Worm (Caenorhabditis elegans) whole organism, young adult: ENCODE results near the gene math-14.

ENCODE experiments used
- K11D2.4 ChIP-seq: fragments of 200-800 bp; sonication (Bioruptor generic); IDR thresholded peaks from 2 replicates; pipeline ENCODE4 v1.3.6; 2022; ENCODE audit warnings: missing genetic modification reagents, missing genetic modification characterization, missing compliant biosample characterization
- K12H6.12 ChIP-seq: fragments of 200-800 bp; sonication (Bioruptor generic); optimal IDR thresholded peaks from 2 replicates; lab custom pipeline; 2018; ENCODE audit warnings: mild to moderate bottlenecking, missing genetic modification characterization, missing compliant biosample characterization
- ama-1 ChIP-seq, 3 experiments: fragments of 150-350 bp in 1 of 3; sonication (generic microtip) in 2 of 3; optimal IDR thresholded peaks; 2 replicates each; lab custom pipeline; 2014 to 2018; ENCODE audit warnings: missing biosample characterization in 2 of 3, missing genetic modification characterization in 2 of 3, missing genetic modification reagents in 2 of 3
- attf-3 ChIP-seq: fragments of 200-800 bp; sonication (Bioruptor generic); conservative IDR thresholded peaks from 2 replicates; pipeline ENCODE4 v1.3.6; 2022; ENCODE audit warnings: missing genetic modification reagents, missing genetic modification characterization, missing compliant biosample characterization
- cebp-1 ChIP-seq, 2 experiments: fragments of 200-800 bp in 1 of 2; sonication (Bioruptor generic) in 1 of 2; sonication (generic microtip) in 1 of 2; IDR thresholded peaks in 1 of 2; optimal IDR thresholded peaks in 1 of 2; 2 replicates each; pipeline versions ENCODE4 v1.3.6 to Lab custom; 2017 to 2022; ENCODE audit warnings: missing compliant biosample characterization in 2 of 2, missing genetic modification characterization in 2 of 2, mild to moderate bottlenecking in 1 of 2, missing genetic modification reagents in 1 of 2, moderate library complexity in 1 of 2
- egl-44 ChIP-seq: fragments of 200-800 bp; sonication (Bioruptor generic); IDR thresholded peaks from 2 replicates; pipeline ENCODE4 v1.3.6; 2022; ENCODE audit warnings: missing genetic modification reagents, missing genetic modification characterization, missing compliant biosample characterization
- hmg-20 ChIP-seq: fragments of 200-800 bp; sonication (Bioruptor generic); IDR thresholded peaks from 2 replicates; pipeline ENCODE4 v1.3.6; 2022; ENCODE audit warnings: missing genetic modification reagents, missing genetic modification characterization, missing compliant biosample characterization
- mcd-1 ChIP-seq: fragments of 200-800 bp; sonication (Bioruptor generic); IDR thresholded peaks from 2 replicates; pipeline ENCODE4 v1.3.6; 2022; ENCODE audit warnings: missing genetic modification reagents, missing genetic modification characterization, missing compliant biosample characterization
- mel-28 ChIP-seq: sonication (generic microtip); optimal IDR thresholded peaks from 2 replicates; lab custom pipeline; 2016; ENCODE audit warnings: borderline replicate concordance, mild to moderate bottlenecking, missing genetic modification characterization, missing compliant biosample characterization
- rpc-1 ChIP-seq, 2 experiments: fragments of 150-350 bp in 1 of 2; sonication (generic microtip) in 1 of 2; optimal IDR thresholded peaks; 2 replicates each; lab custom pipeline; 2014 to 2018; ENCODE audit warnings: missing biosample characterization in 1 of 2, missing genetic modification characterization in 1 of 2, missing genetic modification reagents in 1 of 2, missing genotype in 1 of 2
- sdz-38 ChIP-seq: sonication (generic microtip); optimal IDR thresholded peaks from 2 replicates; lab custom pipeline; 2016; ENCODE audit warnings: missing genotype, missing genetic modification characterization, missing compliant biosample characterization
- unc-130 ChIP-seq: sonication (generic microtip); optimal IDR thresholded peaks from 2 replicates; lab custom pipeline; 2016; ENCODE audit warnings: missing genetic modification reagents, missing genetic modification characterization, missing compliant biosample characterization
- zfh-2 ChIP-seq: fragments of 200-800 bp; sonication (Bioruptor generic); conservative IDR thresholded peaks from 2 replicates; pipeline ENCODE4 v1.3.6; 2022; ENCODE audit warnings: missing genetic modification reagents, missing genetic modification characterization, missing compliant biosample characterization
- ztf-28 ChIP-seq: fragments of 200-800 bp; sonication (Bioruptor generic); IDR thresholded peaks from 2 replicates; pipeline ENCODE4 v1.3.6; 2022; ENCODE audit warnings: missing genetic modification reagents, missing genetic modification characterization, missing compliant biosample characterization

DNA sequence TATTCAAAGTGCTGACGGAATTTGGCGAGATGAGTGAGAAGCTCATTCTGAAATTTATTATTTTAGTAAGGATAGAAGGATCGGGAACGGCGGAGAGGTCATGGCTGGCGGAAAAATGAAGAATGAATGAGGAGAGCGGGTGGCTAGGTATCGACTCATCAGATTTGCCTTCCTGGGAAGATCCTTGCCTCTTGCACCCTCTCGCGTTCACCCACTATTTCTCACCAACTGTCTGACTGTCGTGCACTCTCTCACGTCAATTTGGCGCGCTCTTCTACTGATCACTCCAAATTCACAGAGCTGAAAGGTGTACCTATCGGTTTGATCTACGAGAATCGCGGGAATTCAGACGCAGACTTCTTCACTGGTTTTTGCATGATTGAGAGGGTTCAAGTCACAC lies 21.1 kb upstream of the math-14 start, which contains the start of gene fbxb-97:
- TF ChIP-seq ama-1 (optimal IDR thresholded peaks at IDR 0.05; lab: Kevin White, UChicago) (no peak), ama-1 (GFP tag; optimal IDR thresholded peaks at IDR 0.05; lab: Kevin White, UChicago) (no peak), unc-130 (GFP tag; lab: Kevin White, UChicago) (no peak), ztf-28 (no peak), attf-3 (GFP tag; lab: Robert Waterston, UW) (no peak), sdz-38 (tag; lab: Kevin White, UChicago) (no peak), K12H6.12 (no peak), egl-44 (GFP tag; lab: Robert Waterston, UW) (no peak), hmg-20 (GFP tag; lab: Robert Waterston, UW) (no peak), mel-28 (no peak), mcd-1 (GFP tag; lab: Robert Waterston, UW) (no peak), rpc-1 (optimal IDR thresholded peaks at IDR 0.05; lab: Kevin White, UChicago) (no peak), rpc-1 (tag; optimal IDR thresholded peaks at IDR 0.05; lab: Kevin White, UChicago) (no peak), cebp-1 (GFP tag; IDR thresholded peaks at IDR 0.05; lab: Robert Waterston, UW) (no peak), cebp-1 (tag; optimal IDR thresholded peaks at IDR 0.05; lab: Kevin White, UChicago) (no peak), zfh-2 (no peak), K11D2.4 (GFP tag; lab: Robert Waterston, UW) (no peak)
